Worm (Caenorhabditis elegans): Measurements from ENCODE around the gene F20D6.10.

Gene F20D6.10

DNA sequence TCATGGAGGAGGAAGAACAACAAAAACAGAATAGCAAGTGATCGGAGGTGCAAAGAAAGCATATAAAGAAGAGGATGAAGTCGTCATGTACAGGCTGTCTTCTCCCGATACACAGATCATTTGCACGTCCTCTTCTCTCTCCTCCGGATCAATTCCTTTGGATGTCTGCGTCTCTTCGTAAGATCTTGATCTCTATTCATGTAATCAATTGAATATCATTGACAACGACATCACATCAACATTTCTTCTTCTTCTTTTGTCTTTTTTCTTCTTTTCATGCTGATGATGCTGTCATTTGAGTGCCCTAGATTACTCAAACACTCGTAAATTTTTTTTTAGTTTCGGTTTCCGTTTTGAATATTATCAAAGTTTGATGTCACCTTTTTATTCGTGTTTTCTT is 42.6 kb upstream of the F20D6.10 start, which contains the start of gene rol-3:
TSS of gene rol-3 (minus strand) at position 120 of the 400 bp plus-strand sequence.
- TF ChIP-seq nhr-102 (tag; optimal IDR thresholded peaks at IDR 0.05) (no peak), ces-1 (GFP tag; optimal IDR thresholded peaks at IDR 0.05) (no peak), daf-8 (GFP tag; IDR thresholded peaks at IDR 0.05) (no peak), F44E2.7 (GFP tag; IDR thresholded peaks at IDR 0.05) (no peak), lin-15B (tag; optimal IDR thresholded peaks at IDR 0.05) (no peak), php-3 (GFP tag; IDR thresholded peaks at IDR 0.05) (no peak), hlh-11 (tag; optimal IDR thresholded peaks at IDR 0.05) (peak; percentile 42), D1046.2 (GFP tag; IDR thresholded peaks at IDR 0.05) (no peak), T20F7.1 (GFP tag; optimal IDR thresholded peaks at IDR 0.05) (no peak), sdz-12 (GFP tag; optimal IDR thresholded peaks at IDR 0.05) (no peak), Y5F2A.4 (GFP tag; optimal IDR thresholded peaks at IDR 0.05) (no peak), daf-19 (GFP tag; conservative IDR thresholded peaks at IDR 0.05) (no peak), nhr-28 (tag; optimal IDR thresholded peaks at IDR 0.05) (peak; percentile 54), pha-4 (GFP tag; IDR thresholded peaks at IDR 0.05) (no peak), pha-4 (tag; optimal IDR thresholded peaks at IDR 0.05) (no peak), fkh-10 (GFP tag; optimal IDR thresholded peaks at IDR 0.05) (no peak), F49E8.2 (tag; optimal IDR thresholded peaks at IDR 0.05; ENCODE audit: borderline replicate concordance) (no peak)

DNA sequence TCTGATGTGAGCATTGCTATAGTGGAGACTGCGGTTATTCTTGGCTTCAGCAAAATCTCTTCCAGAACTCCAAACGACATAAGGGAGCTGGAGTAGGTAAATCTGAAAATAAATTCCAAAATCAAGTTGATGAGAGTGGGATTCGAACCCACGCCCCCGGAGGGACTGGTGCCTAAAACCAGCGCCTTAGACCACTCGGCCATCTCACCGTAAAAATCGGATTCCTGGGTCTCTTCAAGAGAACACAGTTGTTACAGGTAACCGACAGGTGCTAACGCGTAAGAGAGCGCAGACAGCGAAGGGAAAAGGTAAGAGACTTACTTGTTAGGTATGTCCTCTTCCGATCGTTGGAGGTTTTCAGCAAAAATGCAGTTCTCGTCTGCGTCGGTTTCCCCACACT is 39.6 kb upstream of the F20D6.10 start:
- 0 out of 2 replicates have a peak, but pooled peaks have one; percentile 45 for TF ChIP-seq F26F4.8 (GFP tag; conservative IDR thresholded peaks at IDR 0.05)
- TF ChIP-seq lin-39 (tag; optimal IDR thresholded peaks at IDR 0.05): no peak
- no peak for TF ChIP-seq madf-5 (GFP tag; IDR thresholded peaks at IDR 0.05)
- TF ChIP-seq spr-1 (tag; optimal IDR thresholded peaks at IDR 0.05): no peak
- peak; percentile 20 for TF ChIP-seq zfp-2 (tag; optimal IDR thresholded peaks at IDR 0.05)
- peak; percentile 41; the same call in 1 of the 2 replicates for TF ChIP-seq vab-7 (GFP tag; IDR thresholded peaks at IDR 0.05)
- peak; percentile 9 for TF ChIP-seq hlh-30 (tag; optimal IDR thresholded peaks at IDR 0.05; ENCODE audit: insufficient read depth)
- TF ChIP-seq aly-2 (tag; optimal IDR thresholded peaks at IDR 0.05): no peak
- TF ChIP-seq dmd-6 (GFP tag; IDR thresholded peaks at IDR 0.05): peak; percentile 49; the same call in 1 of the 2 replicates
- no peak for TF ChIP-seq ceh-28 (tag; optimal IDR thresholded peaks at IDR 0.05)
- TF ChIP-seq saeg-2 (GFP tag; IDR thresholded peaks at IDR 0.05): no peak
- no peak for TF ChIP-seq F49E8.2 (tag; optimal IDR thresholded peaks at IDR 0.05; ENCODE audit: borderline replicate concordance)
- no peak for TF ChIP-seq mdt-29 (GFP tag; IDR thresholded peaks at IDR 0.05)
- peak; percentile 54 for TF ChIP-seq hlh-11 (tag; optimal IDR thresholded peaks at IDR 0.05)
- peak; percentile 49 for TF ChIP-seq nhr-111 (GFP tag; optimal IDR thresholded peaks at IDR 0.05)
- peak; percentile 65 for TF ChIP-seq snpc-1.2 (GFP tag; IDR thresholded peaks at IDR 0.05)
- TF ChIP-seq nhr-28 (tag; optimal IDR thresholded peaks at IDR 0.05): peak; percentile 13
- TF ChIP-seq nhr-102 (tag; optimal IDR thresholded peaks at IDR 0.05): peak; percentile 35
- peak; percentile 39 for TF ChIP-seq lir-3 (tag; optimal IDR thresholded peaks at IDR 0.05)
- no peak for TF ChIP-seq pha-4 (GFP tag; IDR thresholded peaks at IDR 0.05)
- no peak for TF ChIP-seq pha-4 (tag; optimal IDR thresholded peaks at IDR 0.05)
- 0 out of 2 replicates have a peak, but pooled peaks have one; percentile 24 for TF ChIP-seq madf-9 (GFP tag; conservative IDR thresholded peaks at IDR 0.05)
- TF ChIP-seq nhr-42 (GFP tag; IDR thresholded peaks at IDR 0.05): peak; percentile 39; the same call in 1 of the 2 replicates
- TF ChIP-seq sdz-12 (GFP tag; optimal IDR thresholded peaks at IDR 0.05): peak; percentile 2
- TF ChIP-seq daf-12 (tag; optimal IDR thresholded peaks at IDR 0.05): no peak
- peak; percentile 18 for TF ChIP-seq gei-8 (GFP tag; optimal IDR thresholded peaks at IDR 0.05)
- peak; percentile 70 for TF ChIP-seq lim-7 (GFP tag; IDR thresholded peaks at IDR 0.05)
- TF ChIP-seq nhr-10 (tag; optimal IDR thresholded peaks at IDR 0.05): no peak
- peak; percentile 66 for TF ChIP-seq dve-1 (tag; optimal IDR thresholded peaks at IDR 0.05; ENCODE audit: insufficient read depth)
- peak; percentile 26 for TF ChIP-seq rbr-2 (tag; optimal IDR thresholded peaks at IDR 0.05)
- TF ChIP-seq R02D3.7 (tag; optimal IDR thresholded peaks at IDR 0.05): no peak
- 0 out of 2 replicates have a peak, but pooled peaks have one; percentile 32 for TF ChIP-seq dmd-8 (GFP tag; IDR thresholded peaks at IDR 0.05)
- TF ChIP-seq hmg-1.1 (GFP tag; IDR thresholded peaks at IDR 0.05): peak; percentile 55
- TF ChIP-seq snpc-4 (tag; optimal IDR thresholded peaks at IDR 0.05): peak; percentile 61
- TF ChIP-seq nhr-6 (tag; optimal IDR thresholded peaks at IDR 0.05): no peak
- TF ChIP-seq nhr-41 (GFP tag; IDR thresholded peaks at IDR 0.05): 0 out of 2 replicates have a peak, but pooled peaks have one; percentile 32
- peak in 1 of 2 experiments; percentile 38 for TF ChIP-seq daf-16 (GFP tag; optimal IDR thresholded peaks at IDR 0.05)
- TF ChIP-seq daf-16 (tag; optimal IDR thresholded peaks at IDR 0.05): peak; percentile 45

All from whole organism, L4 larva.